Worm (Caenorhabditis elegans) whole organism, young adult: ENCODE measurements around the gene F14H12.2.
A peak's percentile ranks its signal among the peaks of the same experiment; 100 is the strongest.
"Not testable (repeated sequence)": the region's sequence is repeated elsewhere in the genome, so short reads cannot be mapped to it uniquely, and the experiment has no call there.

Experiments used
- C06A6.2 ChIP-seq: fragments of 200-800 bp; sonication (Bioruptor generic); conservative IDR thresholded peaks from 2 replicates; pipeline ENCODE4 v1.3.6; 2022; ENCODE audit warnings: missing genetic modification characterization, missing compliant biosample characterization
- C17E4.6 ChIP-seq: fragments of 200-800 bp; sonication (Bioruptor generic); IDR thresholded peaks from 2 replicates; pipeline ENCODE4 v1.3.6; 2022; ENCODE audit warnings: missing genetic modification reagents, missing genetic modification characterization, missing compliant biosample characterization
- F22D6.2 ChIP-seq: sonication (generic microtip); optimal IDR thresholded peaks from 2 replicates; lab custom pipeline; 2016; ENCODE audit warnings: mild to moderate bottlenecking, missing genetic modification characterization, missing compliant biosample characterization
- F33H1.4 ChIP-seq: fragments of 200-800 bp; sonication (Bioruptor generic); IDR thresholded peaks from 2 replicates; pipeline ENCODE4 v1.3.6; 2022; ENCODE audit warnings: missing genetic modification reagents, missing genetic modification characterization, missing compliant biosample characterization
- F39B2.1 ChIP-seq: fragments of 200-800 bp; sonication (Bioruptor generic); IDR thresholded peaks from 2 replicates; pipeline ENCODE4 v1.3.6; 2022; ENCODE audit warnings: missing genetic modification reagents, missing genetic modification characterization, missing compliant biosample characterization
- F52B5.7 ChIP-seq: sonication (generic microtip); optimal IDR thresholded peaks from 2 replicates; lab custom pipeline; 2016; ENCODE audit warnings: mild to moderate bottlenecking, missing genetic modification characterization, missing compliant biosample characterization
- K11D2.4 ChIP-seq: fragments of 200-800 bp; sonication (Bioruptor generic); IDR thresholded peaks from 2 replicates; pipeline ENCODE4 v1.3.6; 2022; ENCODE audit warnings: missing genetic modification reagents, missing genetic modification characterization, missing compliant biosample characterization
- Y53G8AR.9 ChIP-seq: fragments of 200-800 bp; sonication (Bioruptor generic); conservative IDR thresholded peaks from 2 replicates; pipeline ENCODE4 v1.3.6; 2022; ENCODE audit warnings: missing genetic modification reagents, missing genetic modification characterization, missing compliant biosample characterization
- Y79H2A.3 ChIP-seq: fragments of 200-800 bp; sonication (Bioruptor generic); conservative IDR thresholded peaks from 2 replicates; pipeline ENCODE4 v1.3.6; 2022; ENCODE audit warnings: missing genetic modification reagents, missing genetic modification characterization, missing compliant biosample characterization
- Y95B8A.8 ChIP-seq: fragments of 200-800 bp; sonication (Bioruptor generic); IDR thresholded peaks from 2 replicates; pipeline ENCODE4 v1.3.6; 2022; ENCODE audit warnings: missing genetic modification reagents, missing genetic modification characterization, missing compliant biosample characterization
- attf-5 ChIP-seq: fragments of 200-800 bp; sonication (Bioruptor generic); optimal IDR thresholded peaks from 2 replicates; lab custom pipeline; 2018; ENCODE audit warnings: mild to moderate bottlenecking, missing genetic modification characterization, missing compliant biosample characterization
- bed-2 ChIP-seq: fragments of 200-800 bp; sonication (Bioruptor generic); IDR thresholded peaks from 2 replicates; pipeline ENCODE4 v1.3.6; 2022; ENCODE audit warnings: missing genetic modification reagents, missing genetic modification characterization, missing compliant biosample characterization
- cebp-1 ChIP-seq, 2 experiments: fragments of 200-800 bp in 1 of 2; sonication (Bioruptor generic) in 1 of 2; sonication (generic microtip) in 1 of 2; IDR thresholded peaks in 1 of 2; optimal IDR thresholded peaks in 1 of 2; 2 replicates each; pipeline versions ENCODE4 v1.3.6 to Lab custom; 2017 to 2022; ENCODE audit warnings: missing compliant biosample characterization in 2 of 2, missing genetic modification characterization in 2 of 2, mild to moderate bottlenecking in 1 of 2, missing genetic modification reagents in 1 of 2, moderate library complexity in 1 of 2
- cebp-2 ChIP-seq: fragments of 200-800 bp; sonication (Bioruptor generic); IDR thresholded peaks from 2 replicates; pipeline ENCODE4 v1.3.6; 2022; ENCODE audit warnings: missing genetic modification characterization, missing compliant biosample characterization
- chd-7 ChIP-seq: sonication (generic microtip); optimal IDR thresholded peaks from 2 replicates; lab custom pipeline; 2016; ENCODE audit warnings: mild to moderate bottlenecking, missing genetic modification characterization, moderate library complexity, missing compliant biosample characterization
- die-1 ChIP-seq: sonication (generic microtip); optimal IDR thresholded peaks from 2 replicates; lab custom pipeline; 2016; ENCODE audit warnings: missing genotype, mild to moderate bottlenecking, missing genetic modification characterization, missing compliant biosample characterization
- dox-1 ChIP-seq: fragments of 200-800 bp; sonication (Bioruptor generic); IDR thresholded peaks from 2 replicates; pipeline ENCODE4 v1.3.6; 2022; ENCODE audit warnings: missing genetic modification reagents, missing genetic modification characterization, missing compliant biosample characterization
- egl-44 ChIP-seq: fragments of 200-800 bp; sonication (Bioruptor generic); IDR thresholded peaks from 2 replicates; pipeline ENCODE4 v1.3.6; 2022; ENCODE audit warnings: missing genetic modification reagents, missing genetic modification characterization, missing compliant biosample characterization
- ets-4 ChIP-seq: fragments of 200-800 bp; sonication (Bioruptor generic); optimal IDR thresholded peaks from 2 replicates; lab custom pipeline; 2018; ENCODE audit warnings: mild to moderate bottlenecking, missing genetic modification characterization, missing compliant biosample characterization
- hlh-26 ChIP-seq: fragments of 200-800 bp; sonication (Bioruptor generic); conservative IDR thresholded peaks from 2 replicates; pipeline ENCODE4 v1.3.6; 2022; ENCODE audit warnings: missing genetic modification reagents, missing genetic modification characterization, missing compliant biosample characterization
- hmg-1.2 ChIP-seq: fragments of 200-800 bp; sonication (Bioruptor generic); IDR thresholded peaks from 2 replicates; pipeline ENCODE4 v1.3.6; 2022; ENCODE audit warnings: missing genetic modification reagents, missing genetic modification characterization, missing compliant biosample characterization
- hsf-1 ChIP-seq: fragments of 200-800 bp; sonication (Bioruptor generic); IDR thresholded peaks from 2 replicates; pipeline ENCODE4 v1.3.6; 2022; ENCODE audit warnings: missing genetic modification reagents, missing genetic modification characterization, missing compliant biosample characterization
- let-607 ChIP-seq, 2 experiments: fragments of 200-800 bp in 1 of 2; sonication (Bioruptor generic) in 1 of 2; sonication (generic microtip) in 1 of 2; optimal IDR thresholded peaks; 2 replicates each; lab custom pipeline; 2016 to 2018; ENCODE audit warnings: mild to moderate bottlenecking in 2 of 2, missing compliant biosample characterization in 2 of 2, missing genetic modification characterization in 2 of 2, moderate library complexity in 2 of 2, missing genotype in 1 of 2
- lir-1 ChIP-seq: fragments of 200-800 bp; sonication (Bioruptor generic); conservative IDR thresholded peaks from 2 replicates; pipeline ENCODE4 v1.3.6; 2022; ENCODE audit warnings: missing genetic modification reagents, missing genetic modification characterization, missing compliant biosample characterization
- madf-6 ChIP-seq: fragments of 200-800 bp; sonication (Bioruptor generic); IDR thresholded peaks from 2 replicates; pipeline ENCODE4 v1.3.6; 2022; ENCODE audit warnings: missing genetic modification reagents, missing genetic modification characterization, missing compliant biosample characterization
- mcd-1 ChIP-seq: fragments of 200-800 bp; sonication (Bioruptor generic); IDR thresholded peaks from 2 replicates; pipeline ENCODE4 v1.3.6; 2022; ENCODE audit warnings: missing genetic modification reagents, missing genetic modification characterization, missing compliant biosample characterization
- nfyb-1 ChIP-seq: fragments of 200-800 bp; sonication (Bioruptor generic); IDR thresholded peaks from 2 replicates; pipeline ENCODE4 v1.3.6; 2022; ENCODE audit warnings: missing genetic modification reagents, missing genetic modification characterization, missing compliant biosample characterization
- nhr-179 ChIP-seq: sonication (generic microtip); optimal IDR thresholded peaks from 2 replicates; lab custom pipeline; 2016; ENCODE audit warnings: mild to moderate bottlenecking, missing genetic modification characterization, missing compliant biosample characterization
- nhr-80 ChIP-seq: sonication (generic microtip); optimal IDR thresholded peaks from 2 replicates; lab custom pipeline; 2016; ENCODE audit warnings: missing genetic modification characterization, missing compliant biosample characterization
- nhr-90 ChIP-seq: sonication (generic microtip); optimal IDR thresholded peaks from 2 replicates; lab custom pipeline; 2016; ENCODE audit warnings: missing genotype, mild to moderate bottlenecking, missing genetic modification characterization, missing compliant biosample characterization
- pbrm-1 ChIP-seq: fragments of 200-800 bp; sonication (Bioruptor generic); IDR thresholded peaks from 2 replicates; pipeline ENCODE4 v1.3.6; 2022; ENCODE audit warnings: missing genetic modification reagents, missing genetic modification characterization, missing compliant biosample characterization
- rcor-1 ChIP-seq: fragments of 200-800 bp; sonication (Bioruptor generic); IDR thresholded peaks from 2 replicates; pipeline ENCODE4 v1.3.6; 2022; ENCODE audit warnings: missing genetic modification reagents, missing genetic modification characterization, missing compliant biosample characterization
- snpc-4 ChIP-seq, 5 experiments: fragments of 150-350 bp in 1 of 5; sonication (generic microtip) in 4 of 5; optimal IDR thresholded peaks; 2 replicates each; lab custom pipeline; 2014 to 2018; ENCODE audit warnings: missing genetic modification characterization in 5 of 5, missing biosample characterization in 3 of 5, antibody characterized with exemption in 2 of 5, mild to moderate bottlenecking in 2 of 5, missing compliant biosample characterization in 2 of 5, missing genotype in 2 of 5, moderate library complexity in 2 of 5, missing genetic modification reagents in 1 of 5
- somi-1 ChIP-seq: fragments of 200-800 bp; sonication (Bioruptor generic); optimal IDR thresholded peaks from 2 replicates; lab custom pipeline; 2018; ENCODE audit warnings: mild to moderate bottlenecking, missing genetic modification characterization, missing compliant biosample characterization
- sptf-2 ChIP-seq: fragments of 200-800 bp; sonication (Bioruptor generic); optimal IDR thresholded peaks from 2 replicates; lab custom pipeline; 2018; ENCODE audit warnings: mild to moderate bottlenecking, missing genetic modification characterization, missing compliant biosample characterization
- tbp1 ChIP-seq: fragments of 200-800 bp; sonication (Bioruptor generic); optimal IDR thresholded peaks from 2 replicates; lab custom pipeline; 2018; ENCODE audit warnings: mild to moderate bottlenecking, missing genetic modification characterization, missing compliant biosample characterization
- tlf-1 ChIP-seq: fragments of 200-800 bp; sonication (Bioruptor generic); optimal IDR thresholded peaks from 2 replicates; lab custom pipeline; 2018; ENCODE audit warnings: mild to moderate bottlenecking, missing genetic modification characterization, missing compliant biosample characterization
- zfh-2 ChIP-seq: fragments of 200-800 bp; sonication (Bioruptor generic); conservative IDR thresholded peaks from 2 replicates; pipeline ENCODE4 v1.3.6; 2022; ENCODE audit warnings: missing genetic modification reagents, missing genetic modification characterization, missing compliant biosample characterization
- ztf-18 ChIP-seq: sonication (generic microtip); optimal IDR thresholded peaks from 2 replicates; lab custom pipeline; 2016; ENCODE audit warnings: missing genotype, mild to moderate bottlenecking, missing genetic modification characterization, missing compliant biosample characterization
- ztf-26 ChIP-seq: sonication (generic microtip); optimal IDR thresholded peaks from 2 replicates; lab custom pipeline; 2017; ENCODE audit warnings: missing genetic modification characterization, missing compliant biosample characterization

F14H12.2 gene

DNA sequence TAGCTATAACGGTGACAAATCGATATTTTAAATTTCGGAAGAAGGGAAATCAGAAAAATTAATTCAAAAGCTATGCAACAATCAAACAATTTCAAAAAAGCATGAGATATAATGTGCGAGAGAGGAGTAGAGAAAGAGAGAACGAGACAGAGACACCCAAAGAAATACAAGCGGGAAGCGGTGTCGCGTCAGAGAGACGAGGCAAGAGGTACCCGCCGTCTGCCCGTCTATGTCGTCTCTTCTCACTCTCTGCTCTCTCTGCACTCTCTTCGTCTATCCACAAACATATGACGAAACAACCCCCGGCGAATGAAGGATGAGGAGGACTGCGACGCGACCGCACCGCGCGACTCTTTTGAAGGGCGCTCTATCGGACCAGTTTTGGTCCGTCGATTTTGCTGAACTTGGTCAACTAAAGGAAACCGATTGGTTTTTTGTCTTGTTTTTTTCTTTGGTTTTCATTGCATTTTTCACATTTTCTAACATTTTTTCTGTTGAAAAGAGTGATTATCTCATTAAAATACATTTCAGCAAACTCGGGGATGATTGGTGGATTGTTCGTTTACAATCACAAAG, 38.6 kb downstream of the F14H12.2 start, which contains the start of gene dpy-23 (continued):
- TF ChIP-seq C17E4.6 (GFP tag; lab: Robert Waterston, UW): no peak
- TF ChIP-seq Y53G8AR.9: peak; percentile 69; the same call in 1 of the 2 replicates
- TF ChIP-seq ets-4 (GFP tag; lab: Kevin White, UChicago): peak; percentile 64
- TF ChIP-seq nfyb-1: peak; percentile 87
- no peak for TF ChIP-seq nhr-179 (tag; lab: Kevin White, UChicago)
- TF ChIP-seq cebp-1 (GFP tag; IDR thresholded peaks at IDR 0.05; lab: Robert Waterston, UW): peak; percentile 84
- peak; percentile 96 for TF ChIP-seq cebp-1 (tag; optimal IDR thresholded peaks at IDR 0.05; lab: Kevin White, UChicago)
- TF ChIP-seq Y95B8A.8 (GFP tag; lab: Robert Waterston, UW): 0 out of 2 replicates have a peak, but pooled peaks have one; percentile 19
- TF ChIP-seq F33H1.4 (GFP tag; lab: Robert Waterston, UW): no peak
- TF ChIP-seq ztf-26 (tag; lab: Kevin White, UChicago): peak; percentile 76
- TF ChIP-seq F52B5.7: peak; percentile 4
- peak; percentile 49 for TF ChIP-seq tbp1 (GFP tag; lab: Kevin White, UChicago)
- peak; percentile 61 for TF ChIP-seq rcor-1
- TF ChIP-seq dox-1 (GFP tag; lab: Robert Waterston, UW): peak; percentile 87
- TF ChIP-seq pbrm-1: peak; percentile 87
- peak; percentile 77 for TF ChIP-seq C06A6.2 (GFP tag; lab: Robert Waterston, UW)
- TF ChIP-seq tlf-1: peak; percentile 38
- peak; percentile 40 for TF ChIP-seq madf-6 (GFP tag; lab: Robert Waterston, UW)
- peak; percentile 82 for TF ChIP-seq chd-7 (tag; lab: Kevin White, UChicago)
- TF ChIP-seq ztf-18 (tag; lab: Kevin White, UChicago): peak; percentile 19
- peak; percentile 35 for TF ChIP-seq F22D6.2 (tag; lab: Kevin White, UChicago)
- TF ChIP-seq let-607 (tag; optimal IDR thresholded peaks at IDR 0.05; lab: Kevin White, UChicago): peak in 1 of 2 experiments; percentile 59
- TF ChIP-seq nhr-90 (tag; lab: Kevin White, UChicago): peak; percentile 2
- no peak for TF ChIP-seq hlh-26 (GFP tag; lab: Robert Waterston, UW)
- TF ChIP-seq K11D2.4: peak; percentile 82
- TF ChIP-seq, all 124 proteins: peak for 51

DNA sequence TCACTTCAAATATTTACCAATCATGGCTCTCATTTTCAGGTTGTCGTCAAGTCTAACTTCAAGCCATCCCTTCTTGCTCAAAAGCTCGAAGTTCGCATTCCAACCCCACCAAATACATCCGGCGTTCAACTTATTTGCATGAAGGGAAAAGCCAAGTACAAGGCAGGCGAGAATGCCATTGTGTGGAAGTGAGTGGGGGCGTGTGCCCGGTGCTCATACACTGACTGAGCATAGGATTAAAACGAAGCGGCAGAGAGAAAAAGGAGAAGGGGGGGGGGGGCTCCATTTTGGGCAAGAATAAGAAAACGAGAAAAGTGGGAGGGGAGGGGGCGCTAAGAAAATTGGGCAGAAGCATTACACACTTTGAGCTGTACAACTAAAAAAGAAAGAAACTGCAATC, 41.4 kb downstream of the F14H12.2 start:
- TF ChIP-seq hmg-1.2 (GFP tag; lab: Robert Waterston, UW) (no peak), die-1 (tag; lab: Kevin White, UChicago) (no peak), cebp-2 (GFP tag; lab: Robert Waterston, UW) (no peak), zfh-2 (GFP tag; lab: Robert Waterston, UW) (peak; percentile 33; the same call in 1 of the 2 replicates)

ce11 chrX:4394505-4394904, 44.2 kb downstream of the F14H12.2 start:
- TF ChIP-seq dox-1 (GFP tag; lab: Robert Waterston, UW): 0 out of 2 replicates have a peak, but pooled peaks have one; percentile 12
- TF ChIP-seq hmg-1.2 (GFP tag; lab: Robert Waterston, UW): peak; percentile 58
- not testable (repeated sequence) for TF ChIP-seq snpc-4 (GFP tag; optimal IDR thresholded peaks at IDR 0.05; lab: Kevin White, UChicago)
- TF ChIP-seq snpc-4 (tag; optimal IDR thresholded peaks at IDR 0.05; lab: Kevin White, UChicago): peak in 2 of 4 experiments; percentile 67 to 75

DNA sequence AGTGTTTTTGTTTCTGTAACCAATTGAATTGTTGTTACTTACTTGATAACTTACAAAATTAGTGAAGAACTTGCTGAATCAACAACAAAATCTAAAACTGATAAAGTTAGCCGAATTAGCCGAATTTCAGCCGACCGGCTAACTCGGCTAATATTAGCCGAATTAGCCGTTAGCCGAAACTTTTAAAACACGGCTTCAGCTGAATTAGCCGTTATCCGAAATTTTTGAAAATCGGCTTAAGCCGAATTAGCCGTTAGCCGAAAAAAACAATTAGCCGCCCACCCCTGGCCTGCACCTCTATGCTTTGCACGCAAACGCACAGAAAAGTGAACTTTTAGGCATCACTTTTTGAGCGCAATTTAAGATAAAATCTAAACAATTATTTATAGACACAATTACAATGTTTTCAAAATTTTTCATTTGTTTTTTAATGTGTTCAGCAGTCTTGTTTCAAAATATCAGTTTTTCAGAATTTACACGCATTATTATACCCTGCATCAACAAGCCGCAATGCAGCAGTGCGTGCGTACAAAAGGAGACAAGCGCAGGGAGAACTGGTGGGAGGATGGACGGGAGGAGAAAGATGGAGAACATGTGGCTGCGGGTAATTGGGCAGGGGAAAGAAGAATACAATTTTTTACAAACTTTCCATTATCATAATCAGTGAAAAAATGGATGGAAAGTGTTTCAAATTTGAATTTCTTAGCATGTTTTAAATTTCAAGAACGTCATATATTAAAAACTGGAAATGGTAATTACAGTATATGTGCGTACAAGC, 45.0 kb downstream of the F14H12.2 start:
- no peak for TF ChIP-seq hsf-1 (GFP tag; lab: Robert Waterston, UW)
- TF ChIP-seq somi-1 (GFP tag; lab: Kevin White, UChicago): no peak
- 0 out of 2 replicates have a peak, but pooled peaks have one; percentile 27 for TF ChIP-seq lir-1 (GFP tag; lab: Robert Waterston, UW)
- TF ChIP-seq nhr-80 (tag; lab: Kevin White, UChicago): peak; percentile 78
- TF ChIP-seq F39B2.1: no peak
- peak; percentile 62 for TF ChIP-seq tbp1 (GFP tag; lab: Kevin White, UChicago)
- TF ChIP-seq C06A6.2 (GFP tag; lab: Robert Waterston, UW): peak; percentile 45; the same call in 1 of the 2 replicates
- TF ChIP-seq Y79H2A.3 (GFP tag; lab: Robert Waterston, UW): no peak
- TF ChIP-seq mcd-1 (GFP tag; lab: Robert Waterston, UW): peak; percentile 55
- TF ChIP-seq sptf-2 (GFP tag; lab: Kevin White, UChicago): no peak
- TF ChIP-seq nfyb-1: 0 out of 2 replicates have a peak, but pooled peaks have one; percentile 42
- no peak for TF ChIP-seq bed-2
- TF ChIP-seq attf-5 (GFP tag; lab: Kevin White, UChicago): no peak
- TF ChIP-seq egl-44 (GFP tag; lab: Robert Waterston, UW): no peak
